Fruit fly (Drosophila melanogaster) whole organism, embryonic: ENCODE measurements around the gene Fpgs1.

ENCODE experiments used
- Aef1 ChIP-seq: fragments of 200-800 bp; sonication (Bioruptor generic); IDR thresholded peaks from 3 replicates; pipeline ENCODE4 v1.3.6; 2022; ENCODE audit warnings: missing biosample characterization, missing genetic modification characterization
- CG10366 ChIP-seq: fragments of 200-800 bp; sonication (Bioruptor generic); IDR thresholded peaks from 2 replicates; pipeline ENCODE4 v1.3.6; 2022; ENCODE audit warnings: missing biosample characterization, missing genetic modification characterization
- CG10462 ChIP-seq: fragments of 200-800 bp; sonication (Bioruptor generic); optimal IDR thresholded peaks from 2 replicates; lab custom pipeline; 2016; ENCODE audit warnings: missing biosample characterization, missing genetic modification characterization
- CG11560 ChIP-seq: fragments of 200-800 bp; sonication (Bioruptor generic); IDR thresholded peaks from 3 replicates; pipeline ENCODE4 v1.3.6; 2022; ENCODE audit warnings: missing biosample characterization, missing genetic modification characterization
- CG12659 ChIP-seq: fragments of 200-800 bp; sonication (Bioruptor generic); optimal IDR thresholded peaks from 3 replicates; lab custom pipeline; 2017; ENCODE audit warnings: mild to moderate bottlenecking, missing biosample characterization, missing genetic modification reagents, missing genetic modification characterization
- CG13287 ChIP-seq: fragments of 200-800 bp; sonication (Bioruptor generic); IDR thresholded peaks from 2 replicates; pipeline ENCODE4 v1.3.6; 2022; ENCODE audit warnings: missing biosample characterization, missing genetic modification characterization; ENCODE audit not compliant: partially characterized antibody
- CG13894 ChIP-seq: fragments of 200-800 bp; sonication (Bioruptor generic); optimal IDR thresholded peaks from 3 replicates; lab custom pipeline; 2018; ENCODE audit warnings: missing biosample characterization, mild to moderate bottlenecking, missing genetic modification characterization, moderate library complexity
- CG14667 ChIP-seq: fragments of 200-800 bp; sonication (Bioruptor generic); IDR thresholded peaks from 2 replicates; pipeline ENCODE4 v1.3.6; 2022; ENCODE audit warnings: missing biosample characterization, missing genetic modification characterization
- CG17361 ChIP-seq: fragments of 200-800 bp; sonication (Bioruptor generic); IDR thresholded peaks from 3 replicates; pipeline ENCODE4 v1.3.6; 2022; ENCODE audit warnings: missing biosample characterization, missing genetic modification characterization
- CG18011 ChIP-seq: fragments of 200-800 bp; sonication (Bioruptor generic); optimal IDR thresholded peaks from 2 replicates; lab custom pipeline; 2017; ENCODE audit warnings: missing biosample characterization, missing genetic modification characterization, mild to moderate bottlenecking, moderate library complexity, missing genotype
- CG1832 ChIP-seq: fragments of 200-800 bp; sonication (Bioruptor generic); optimal IDR thresholded peaks from 2 replicates; lab custom pipeline; 2017; ENCODE audit warnings: missing biosample characterization, mild to moderate bottlenecking, missing genetic modification characterization, inconsistent platforms
- CG33557 ChIP-seq: fragments of 200-800 bp; sonication (Bioruptor generic); optimal IDR thresholded peaks from 2 replicates; lab custom pipeline; 2019; ENCODE audit warnings: missing biosample characterization, mild to moderate bottlenecking, missing genetic modification characterization, moderate library complexity
- CG4282 ChIP-seq: fragments of 200-800 bp; sonication (Bioruptor generic); optimal IDR thresholded peaks from 2 replicates; lab custom pipeline; 2016; ENCODE audit warnings: missing biosample characterization, missing genetic modification characterization
- CG5180 ChIP-seq: fragments of 200-800 bp; sonication (Bioruptor generic); optimal IDR thresholded peaks from 3 replicates; lab custom pipeline; 2017; ENCODE audit warnings: missing biosample characterization, missing genetic modification characterization, mild to moderate bottlenecking, moderate library complexity, missing genetic modification reagents
- CG6654 ChIP-seq: fragments of 200-800 bp; sonication (Bioruptor generic); optimal IDR thresholded peaks from 2 replicates; lab custom pipeline; 2017; ENCODE audit warnings: missing biosample characterization, mild to moderate bottlenecking, missing genetic modification characterization
- CG7357 ChIP-seq: fragments of 200-800 bp; sonication (Bioruptor generic); IDR thresholded peaks from 3 replicates; pipeline ENCODE4 v1.3.6; 2022; ENCODE audit warnings: missing biosample characterization, missing genetic modification characterization
- CoRest ChIP-seq: fragments of 200-800 bp; sonication (Bioruptor generic); optimal IDR thresholded peaks from 3 replicates; lab custom pipeline; 2018; ENCODE audit warnings: missing biosample characterization, mild to moderate bottlenecking, missing genetic modification characterization, moderate library complexity
- D19B ChIP-seq: fragments of 200-800 bp; sonication (Bioruptor generic); optimal IDR thresholded peaks from 2 replicates; lab custom pipeline; 2017; ENCODE audit warnings: missing biosample characterization, mild to moderate bottlenecking, missing genetic modification characterization
- Dip2 ChIP-seq: fragments of 200-800 bp; sonication (Bioruptor generic); IDR thresholded peaks from 2 replicates; pipeline ENCODE4 v1.3.6; 2022; ENCODE audit warnings: missing biosample characterization, missing genetic modification characterization
- Doc3 ChIP-seq: fragments of 200-800 bp; sonication (Bioruptor generic); IDR thresholded peaks from 3 replicates; pipeline ENCODE4 v1.3.6; 2022; ENCODE audit warnings: missing biosample characterization, missing genetic modification characterization; ENCODE audit not compliant: partially characterized antibody
- Elba2 ChIP-seq: fragments of 200-800 bp; sonication (Bioruptor generic); optimal IDR thresholded peaks from 3 replicates; lab custom pipeline; 2016; ENCODE audit warnings: missing biosample characterization, missing genetic modification characterization
- Fer3 ChIP-seq: fragments of 200-800 bp; sonication (Bioruptor generic); optimal IDR thresholded peaks from 2 replicates; lab custom pipeline; 2018; ENCODE audit warnings: missing biosample characterization, mild to moderate bottlenecking, missing genetic modification characterization, moderate library complexity
- Gsc ChIP-seq: fragments of 200-800 bp; sonication (Bioruptor generic); IDR thresholded peaks from 2 replicates; pipeline ENCODE4 v1.3.6; 2022; ENCODE audit warnings: missing biosample characterization, missing genetic modification characterization
- HHEX ChIP-seq: fragments of 200-800 bp; sonication (Bioruptor generic); optimal IDR thresholded peaks from 3 replicates; lab custom pipeline; 2017; ENCODE audit warnings: missing biosample characterization, mild to moderate bottlenecking, missing genetic modification characterization, missing genetic modification reagents
- Hr78 ChIP-seq, 2 experiments: fragments of 200-800 bp in 1 of 2; fragments of >200 bp in 1 of 2; sonication (Bioruptor generic) in 1 of 2; optimal IDR thresholded peaks; 2 replicates each; lab custom pipeline; 2017 to 2019; ENCODE audit warnings: missing biosample characterization in 2 of 2, missing genetic modification characterization in 2 of 2, mild to moderate bottlenecking in 1 of 2, moderate library complexity in 1 of 2
- Hsf ChIP-seq: fragments of 200-800 bp; sonication (Bioruptor generic); optimal IDR thresholded peaks from 3 replicates; lab custom pipeline; 2016; ENCODE audit warnings: missing biosample characterization, missing genetic modification characterization
- Kr ChIP-seq: fragments of 200-800 bp; sonication (Bioruptor generic); optimal IDR thresholded peaks from 2 replicates; lab custom pipeline; 2017; ENCODE audit warnings: missing biosample characterization, mild to moderate bottlenecking, missing genetic modification characterization
- Lim3 ChIP-seq: fragments of 200-800 bp; sonication (Bioruptor generic); IDR thresholded peaks from 2 replicates; pipeline ENCODE4 v1.3.6; 2022; ENCODE audit warnings: missing biosample characterization, missing genetic modification characterization
- Max ChIP-seq: fragments of 200-800 bp; sonication (Bioruptor generic); optimal IDR thresholded peaks from 2 replicates; lab custom pipeline; 2016; ENCODE audit warnings: missing biosample characterization, mild to moderate bottlenecking, missing genetic modification characterization
- Nf-YB ChIP-seq: fragments of 200-800 bp; sonication (Bioruptor generic); optimal IDR thresholded peaks from 3 replicates; lab custom pipeline; 2019; ENCODE audit warnings: missing biosample characterization, mild to moderate bottlenecking, missing genetic modification characterization, moderate library complexity
- NfI ChIP-seq: fragments of 200-800 bp; sonication (Bioruptor generic); optimal IDR thresholded peaks from 3 replicates; lab custom pipeline; 2018; ENCODE audit warnings: missing biosample characterization, mild to moderate bottlenecking, missing genetic modification characterization, moderate library complexity
- Opbp ChIP-seq: fragments of 200-800 bp; sonication (Bioruptor generic); IDR thresholded peaks from 3 replicates; pipeline ENCODE4 v1.3.6; 2022; ENCODE audit warnings: missing biosample characterization, missing genetic modification characterization; ENCODE audit not compliant: partially characterized antibody
- Sin3A ChIP-seq: fragments of >200 bp; optimal IDR thresholded peaks from 2 replicates; lab custom pipeline; 2018
- Stat92E ChIP-seq, 3 experiments: fragments of >200 bp in 2 of 3; fragments of 200-800 bp in 1 of 3; sonication (Bioruptor generic) in 1 of 3; optimal IDR thresholded peaks; 2 replicates each; lab custom pipeline; 2017 to 2019; ENCODE audit warnings: missing biosample characterization in 3 of 3, missing genetic modification characterization in 3 of 3, mild to moderate bottlenecking in 1 of 3, moderate library complexity in 1 of 3
- YL-1 ChIP-seq: fragments of 200-800 bp; sonication (Bioruptor generic); optimal IDR thresholded peaks from 3 replicates; lab custom pipeline; 2017; ENCODE audit warnings: missing biosample characterization, mild to moderate bottlenecking, missing genetic modification characterization
- bcd ChIP-seq: fragments of 200-800 bp; sonication (Bioruptor generic); optimal IDR thresholded peaks from 2 replicates; lab custom pipeline; 2017; ENCODE audit warnings: missing biosample characterization, mild to moderate bottlenecking, missing genetic modification characterization
- bigmax ChIP-seq: fragments of 200-800 bp; sonication (Bioruptor generic); optimal IDR thresholded peaks from 2 replicates; lab custom pipeline; 2018; ENCODE audit warnings: missing biosample characterization, mild to moderate bottlenecking, missing genetic modification characterization
- cg ChIP-seq: fragments of 200-800 bp; sonication (Bioruptor generic); optimal IDR thresholded peaks from 3 replicates; lab custom pipeline; 2019; ENCODE audit warnings: missing biosample characterization, mild to moderate bottlenecking, missing genetic modification characterization, moderate library complexity
- chn ChIP-seq: fragments of 200-800 bp; sonication (Bioruptor generic); optimal IDR thresholded peaks from 2 replicates; lab custom pipeline; 2016; ENCODE audit warnings: missing biosample characterization, missing genetic modification characterization
- esg ChIP-seq: fragments of 200-800 bp; sonication (Bioruptor generic); conservative IDR thresholded peaks from 2 replicates; pipeline ENCODE4 v1.3.6; 2022; ENCODE audit warnings: missing biosample characterization, missing genetic modification characterization
- fu2 ChIP-seq: fragments of 200-800 bp; sonication (Bioruptor generic); optimal IDR thresholded peaks from 2 replicates; lab custom pipeline; 2016; ENCODE audit warnings: missing biosample characterization, missing genetic modification characterization
- gem ChIP-seq: fragments of 200-800 bp; sonication (Bioruptor generic); optimal IDR thresholded peaks from 2 replicates; lab custom pipeline; 2019; ENCODE audit warnings: missing biosample characterization, mild to moderate bottlenecking, missing genetic modification characterization, moderate library complexity
- jigr1 ChIP-seq: fragments of 200-800 bp; sonication (Bioruptor generic); IDR thresholded peaks from 3 replicates; pipeline ENCODE4 v1.3.6; 2022; ENCODE audit warnings: missing biosample characterization, missing genetic modification characterization
- lbe ChIP-seq: fragments of 200-800 bp; sonication (Bioruptor generic); optimal IDR thresholded peaks from 2 replicates; lab custom pipeline; 2016; ENCODE audit warnings: missing biosample characterization, mild to moderate bottlenecking, missing genetic modification characterization
- onecut ChIP-seq: fragments of 200-800 bp; sonication (Bioruptor generic); IDR thresholded peaks from 2 replicates; pipeline ENCODE4 v1.3.6; 2022; ENCODE audit warnings: missing biosample characterization, missing genetic modification characterization
- pita ChIP-seq: fragments of 200-800 bp; sonication (Bioruptor generic); optimal IDR thresholded peaks from 2 replicates; lab custom pipeline; 2017; ENCODE audit warnings: missing biosample characterization, mild to moderate bottlenecking, missing genetic modification characterization
- pnt ChIP-seq: fragments of 200-800 bp; sonication (Bioruptor generic); optimal IDR thresholded peaks from 3 replicates; lab custom pipeline; 2016; ENCODE audit warnings: missing biosample characterization, missing genetic modification characterization
- stc ChIP-seq: fragments of 200-800 bp; sonication (Bioruptor generic); IDR thresholded peaks from 2 replicates; pipeline ENCODE4 v1.3.6; 2022; ENCODE audit warnings: missing biosample characterization, missing genetic modification characterization
- sug ChIP-seq: fragments of 200-800 bp; optimal IDR thresholded peaks from 2 replicates; lab custom pipeline; 2019; ENCODE audit warnings: missing biosample characterization, mild to moderate bottlenecking, missing genetic modification characterization, moderate library complexity
- usp ChIP-seq: fragments of >200 bp; optimal IDR thresholded peaks from 2 replicates; lab custom pipeline; 2017; ENCODE audit warnings: missing biosample characterization, missing genetic modification characterization
- wek ChIP-seq: fragments of 200-800 bp; sonication (Bioruptor generic); optimal IDR thresholded peaks from 3 replicates; lab custom pipeline; 2018; ENCODE audit warnings: missing biosample characterization, mild to moderate bottlenecking, missing genetic modification characterization, moderate library complexity

The Fpgs1 gene

dm6 chrX:12653574-12653973 is 41.9 kb downstream of the Fpgs1 start, which contains the start of gene CkIalpha (continued):
- no peak for TF ChIP-seq HHEX (GFP tag; lab: Kevin White, UChicago)
- peak; percentile 34; the same call in 1 of the 2 replicates for TF ChIP-seq onecut (GFP tag; lab: Robert Waterston, UW)
- TF ChIP-seq Kr, result no peak
- TF ChIP-seq sug (tag; lab: Kevin White, UChicago), result peak; percentile 56
- peak; percentile 44; the same call in 1 of the 3 replicates for TF ChIP-seq CG11560 (tag; lab: Robert Waterston, UW)
- no peak for TF ChIP-seq Lim3 (GFP tag; lab: Robert Waterston, UW)
- no peak for TF ChIP-seq CG33557 (GFP tag; lab: Kevin White, UChicago)
- TF ChIP-seq Dip2, result no peak
- TF ChIP-seq CG12659, result peak; percentile 78
- no peak for TF ChIP-seq usp (GFP tag; lab: Kevin White, UChicago)
- no peak for TF ChIP-seq CG17361
- peak; percentile 26 for TF ChIP-seq Max (GFP tag; lab: Kevin White, UChicago)
- no peak for TF ChIP-seq cg (GFP tag; lab: Kevin White, UChicago)
- peak; percentile 64 for TF ChIP-seq Sin3A (lab: Kevin White, UChicago)
- peak; percentile 1 for TF ChIP-seq bigmax (GFP tag; lab: Kevin White, UChicago)
- TF ChIP-seq pnt (GFP tag; lab: Kevin White, UChicago), result no peak
- no peak for TF ChIP-seq jigr1 (GFP tag; lab: Robert Waterston, UW)
- TF ChIP-seq Doc3 (GFP tag; lab: Robert Waterston, UW), result peak; percentile 93
- TF ChIP-seq bcd (GFP tag; lab: Kevin White, UChicago), result peak; percentile 44
- no peak for TF ChIP-seq CG7357 (GFP tag; lab: Robert Waterston, UW)
- TF ChIP-seq CG13287 (GFP tag; lab: Robert Waterston, UW), result peak; percentile 99
- TF ChIP-seq Gsc (GFP tag; lab: Robert Waterston, UW), result no peak
- peak; percentile 57 for TF ChIP-seq fu2 (GFP tag; lab: Kevin White, UChicago)
- no peak for TF ChIP-seq Fer3 (tag; lab: Kevin White, UChicago)
- no peak for TF ChIP-seq stc (GFP tag; lab: Robert Waterston, UW)
- TF ChIP-seq CG6654 (GFP tag; lab: Kevin White, UChicago), result no peak
- peak; percentile 78 for TF ChIP-seq CG13894 (tag; lab: Kevin White, UChicago)
- peak; percentile 63 for TF ChIP-seq Aef1 (GFP tag; lab: Robert Waterston, UW)
- TF ChIP-seq CG14667 (GFP tag; lab: Robert Waterston, UW), result no peak
- TF ChIP-seq CoRest, result peak; percentile 58
- peak; percentile 62 for TF ChIP-seq Elba2 (GFP tag; lab: Kevin White, UChicago)
- peak; percentile 6 for TF ChIP-seq CG18011 (GFP tag; lab: Kevin White, UChicago)
- TF ChIP-seq Hr78 (GFP tag; optimal IDR thresholded peaks at IDR 0.05; lab: Kevin White, UChicago), result no peak
- TF ChIP-seq chn (GFP tag; lab: Kevin White, UChicago), result peak; percentile 50
- TF ChIP-seq CG4282 (GFP tag; lab: Kevin White, UChicago), result peak; percentile 32
- no peak for TF ChIP-seq CG5180
- TF ChIP-seq Opbp (GFP tag; lab: Robert Waterston, UW), result peak; percentile 98
- TF ChIP-seq CG10462 (GFP tag; lab: Kevin White, UChicago), result no peak
- TF ChIP-seq Nf-YB (GFP tag; lab: Kevin White, UChicago), result no peak
- no peak for TF ChIP-seq esg (GFP tag; lab: Robert Waterston, UW)
- peak; percentile 72 for TF ChIP-seq lbe (GFP tag; lab: Kevin White, UChicago)
- no peak for TF ChIP-seq pita (GFP tag; lab: Kevin White, UChicago)
- no peak for TF ChIP-seq Stat92E (GFP tag; optimal IDR thresholded peaks at IDR 0.05; lab: Kevin White, UChicago)
- peak; percentile 52 for TF ChIP-seq Hsf (GFP tag; lab: Kevin White, UChicago)
- TF ChIP-seq YL-1 (GFP tag; lab: Kevin White, UChicago), result peak; percentile 45
- TF ChIP-seq NfI (GFP tag; lab: Kevin White, UChicago), result peak; percentile 52
- no peak for TF ChIP-seq CG1832 (GFP tag; lab: Kevin White, UChicago)
- peak; percentile 5 for TF ChIP-seq wek (GFP tag; lab: Kevin White, UChicago)
- 0 out of 2 replicates have a peak, but pooled peaks have one; percentile 25 for TF ChIP-seq CG10366 (GFP tag; lab: Robert Waterston, UW)
- no peak for TF ChIP-seq D19B (GFP tag; lab: Kevin White, UChicago)
- peak; percentile 22 for TF ChIP-seq gem (tag; lab: Kevin White, UChicago)
